Worm (Caenorhabditis elegans): Measurements from ENCODE around the gene sra-13.

Gene sra-13

ce11 chrII:8437035-8437434 lies 29.6 kb downstream of the sra-13 start, which contains the start of gene acp-3:
Gene acp-3 (minus strand): TSS chrII:8437135.
- no peak for TF ChIP-seq eyg-1 (tag; optimal IDR thresholded peaks at IDR 0.05)
- no peak for TF ChIP-seq ceh-34 (tag; optimal IDR thresholded peaks at IDR 0.05)
- TF ChIP-seq ttx-3 (tag; optimal IDR thresholded peaks at IDR 0.05) = no peak
- no peak for TF ChIP-seq nfya-1 (tag; optimal IDR thresholded peaks at IDR 0.05)
- no peak for TF ChIP-seq ceh-48 (tag; optimal IDR thresholded peaks at IDR 0.05)
- TF ChIP-seq unc-42 (tag; optimal IDR thresholded peaks at IDR 0.05) = no peak
- TF ChIP-seq odd-2 (tag; optimal IDR thresholded peaks at IDR 0.05) = no peak
- TF ChIP-seq hlh-30 (tag; optimal IDR thresholded peaks at IDR 0.05; ENCODE audit: insufficient read depth) = no peak
- no peak for TF ChIP-seq tbx-2 (tag; optimal IDR thresholded peaks at IDR 0.05)
- no peak for TF ChIP-seq Y22D7AL.16 (tag; optimal IDR thresholded peaks at IDR 0.05)
- TF ChIP-seq K09A11.1 (tag; optimal IDR thresholded peaks at IDR 0.05; ENCODE audit: insufficient read depth) = no peak
- no peak for TF ChIP-seq mec-3 (tag; optimal IDR thresholded peaks at IDR 0.05; ENCODE audit: borderline replicate concordance)
- TF ChIP-seq pax-1 (tag; optimal IDR thresholded peaks at IDR 0.05) = no peak
- TF ChIP-seq unc-3 (GFP tag; conservative IDR thresholded peaks at IDR 0.05) = no peak
- no peak for TF ChIP-seq unc-3 (tag; optimal IDR thresholded peaks at IDR 0.05)
- no peak for TF ChIP-seq sox-4 (tag; optimal IDR thresholded peaks at IDR 0.05)
- no peak for TF ChIP-seq pha-2 (tag; optimal IDR thresholded peaks at IDR 0.05)

ce11 chrII:8438791-8439287 lies 31.4 kb downstream of the sra-13 start, which contains the start of gene lips-10:
Gene lips-10 (plus strand): TSS chrII:8439168.
- no peak for TF ChIP-seq tbx-2 (tag; optimal IDR thresholded peaks at IDR 0.05)
- no peak for TF ChIP-seq fax-1 (tag; optimal IDR thresholded peaks at IDR 0.05)
- no peak for TF ChIP-seq fkh-6 (tag; optimal IDR thresholded peaks at IDR 0.05)
- no peak for TF ChIP-seq Y22D7AL.16 (tag; optimal IDR thresholded peaks at IDR 0.05)
- TF ChIP-seq syd-9 (tag; optimal IDR thresholded peaks at IDR 0.05) = no peak
- TF ChIP-seq ceh-14 (tag; optimal IDR thresholded peaks at IDR 0.05) = no peak
- no peak for TF ChIP-seq unc-42 (tag; optimal IDR thresholded peaks at IDR 0.05)
- TF ChIP-seq odd-2 (tag; optimal IDR thresholded peaks at IDR 0.05) = no peak
- no peak for TF ChIP-seq ceh-31 (tag; optimal IDR thresholded peaks at IDR 0.05)
- no peak for TF ChIP-seq ahr-1 (tag; optimal IDR thresholded peaks at IDR 0.05)
- no peak for TF ChIP-seq K02D7.2 (tag; optimal IDR thresholded peaks at IDR 0.05)
- TF ChIP-seq rnt-1 (tag; optimal IDR thresholded peaks at IDR 0.05) = no peak
- TF ChIP-seq hlh-13 (GFP tag; optimal IDR thresholded peaks at IDR 0.05) = no peak
- TF ChIP-seq pros-1 (tag; optimal IDR thresholded peaks at IDR 0.05) = no peak
- no peak for TF ChIP-seq ceh-24 (tag; optimal IDR thresholded peaks at IDR 0.05)
- TF ChIP-seq ets-4 (tag; optimal IDR thresholded peaks at IDR 0.05) = no peak
- no peak for TF ChIP-seq ceh-2 (tag; optimal IDR thresholded peaks at IDR 0.05)
- TF ChIP-seq fkh-10 (GFP tag; optimal IDR thresholded peaks at IDR 0.05) = no peak
- no peak for TF ChIP-seq ceh-34 (tag; optimal IDR thresholded peaks at IDR 0.05)
- TF ChIP-seq ceh-22 (tag; optimal IDR thresholded peaks at IDR 0.05) = no peak

- TF ChIP-seq ceh-9 (tag; optimal IDR thresholded peaks at IDR 0.05) (no peak), sox-4 (tag; optimal IDR thresholded peaks at IDR 0.05) (no peak), odd-2 (tag; optimal IDR thresholded peaks at IDR 0.05) (no peak), ceh-18 (tag; optimal IDR thresholded peaks at IDR 0.05) (no peak), elt-4 (tag; optimal IDR thresholded peaks at IDR 0.05) (no peak), npax-4 (tag; optimal IDR thresholded peaks at IDR 0.05) (no peak), fkh-10 (GFP tag; optimal IDR thresholded peaks at IDR 0.05) (no peak), lim-6 (tag; optimal IDR thresholded peaks at IDR 0.05) (no peak), hlh-6 (tag; optimal IDR thresholded peaks at IDR 0.05) (no peak), pax-1 (tag; optimal IDR thresholded peaks at IDR 0.05) (no peak), C08G9.2 (tag; optimal IDR thresholded peaks at IDR 0.05) (no peak), fax-1 (tag; optimal IDR thresholded peaks at IDR 0.05) (no peak), zip-5 (tag; optimal IDR thresholded peaks at IDR 0.05) (no peak), ceh-2 (tag; optimal IDR thresholded peaks at IDR 0.05) (no peak), ceh-24 (tag; optimal IDR thresholded peaks at IDR 0.05) (no peak), ceh-22 (tag; optimal IDR thresholded peaks at IDR 0.05) (no peak), pqm-1 (tag; optimal IDR thresholded peaks at IDR 0.05) (no peak), nhr-11 (tag; optimal IDR thresholded peaks at IDR 0.05) (no peak)
Measured at ce11 chrII:8440097-8440496, 32.6 kb downstream of the sra-13 start.
